Worm (Caenorhabditis elegans): ENCODE measurements around the gene F38B6.3.

DNA sequence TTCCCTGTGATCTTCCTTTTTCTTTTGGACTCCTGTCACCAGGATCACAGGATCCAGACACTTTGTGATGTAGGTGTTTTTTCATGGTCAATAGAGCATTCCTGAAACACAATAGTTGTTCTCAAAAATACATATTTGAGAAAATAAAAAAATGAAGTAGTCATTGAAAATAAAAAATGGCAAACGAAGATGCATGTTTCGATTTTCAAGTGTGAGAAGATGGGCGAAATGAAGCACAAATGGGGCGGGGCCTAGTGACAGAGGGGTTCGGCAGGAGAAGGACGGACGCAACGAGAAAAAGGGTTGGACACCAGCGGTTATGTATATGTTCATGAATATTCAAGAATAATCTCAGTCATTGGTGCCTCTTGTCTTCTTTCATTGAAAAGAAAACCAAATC lies 3.4 kb upstream of the F38B6.3 start, which contains the start of gene F38B6.6:
- TF ChIP-seq ama-1 (optimal IDR thresholded peaks at IDR 0.05) (no peak), R02D3.7 (tag; optimal IDR thresholded peaks at IDR 0.05) (no peak), blmp-1 (tag; optimal IDR thresholded peaks at IDR 0.05; ENCODE audit: insufficient read depth) (no peak), snpc-4 (tag; optimal IDR thresholded peaks at IDR 0.05) (no peak), nhr-237 (tag; optimal IDR thresholded peaks at IDR 0.05) (no peak), lin-39 (tag; optimal IDR thresholded peaks at IDR 0.05) (no peak), nhr-10 (tag; optimal IDR thresholded peaks at IDR 0.05) (no peak), lsy-2 (tag; optimal IDR thresholded peaks at IDR 0.05) (no peak), nhr-77 (tag; optimal IDR thresholded peaks at IDR 0.05) (no peak), skn-1 (tag; optimal IDR thresholded peaks at IDR 0.05) (no peak), lin-13 (GFP tag; optimal IDR thresholded peaks at IDR 0.05) (no peak), nhr-12 (tag; optimal IDR thresholded peaks at IDR 0.05) (no peak), dmd-4 (tag; optimal IDR thresholded peaks at IDR 0.05) (no peak), elt-1 (tag; optimal IDR thresholded peaks at IDR 0.05) (no peak)
